Worm (Caenorhabditis elegans): Measurements from ENCODE around the gene mes-4.

mes-4 gene

ce11 chrV:13423608-13424007, 13.7 kb downstream of the mes-4 start, which contains the start of gene srv-10:
Gene srv-10, plus strand, starts transcription at chrV:13423908.
- TF ChIP-seq nhr-237 (tag; optimal IDR thresholded peaks at IDR 0.05) (no peak), fos-1 (tag; optimal IDR thresholded peaks at IDR 0.05) (no peak), eor-1 (tag; optimal IDR thresholded peaks at IDR 0.05) (no peak), hmg-11 (tag; optimal IDR thresholded peaks at IDR 0.05) (no peak), zag-1 (tag; optimal IDR thresholded peaks at IDR 0.05) (no peak), egl-27 (tag; optimal IDR thresholded peaks at IDR 0.05) (no peak), ceh-16 (tag; optimal IDR thresholded peaks at IDR 0.05) (no peak), nhr-23 (tag; optimal IDR thresholded peaks at IDR 0.05) (no peak), fkh-10 (GFP tag; optimal IDR thresholded peaks at IDR 0.05) (no peak)

ce11 chrV:13423045-13423444, 14.3 kb downstream of the mes-4 start, which contains the start of gene srv-9:
Gene srv-9, minus strand, starts transcription at chrV:13423145.
- TF ChIP-seq snpc-4 (tag; optimal IDR thresholded peaks at IDR 0.05) (no peak), jun-1 (tag; optimal IDR thresholded peaks at IDR 0.05) (no peak), nhr-11 (tag; optimal IDR thresholded peaks at IDR 0.05) (no peak), ceh-28 (tag; optimal IDR thresholded peaks at IDR 0.05) (no peak), nhr-237 (tag; optimal IDR thresholded peaks at IDR 0.05) (no peak), lin-39 (tag; optimal IDR thresholded peaks at IDR 0.05) (no peak), pha-4 (tag; optimal IDR thresholded peaks at IDR 0.05) (no peak), hmg-11 (tag; optimal IDR thresholded peaks at IDR 0.05) (no peak), nhr-25 (tag; optimal IDR thresholded peaks at IDR 0.05) (no peak), fos-1 (tag; optimal IDR thresholded peaks at IDR 0.05) (no peak), mdl-1 (tag; optimal IDR thresholded peaks at IDR 0.05) (no peak), nhr-43 (tag; optimal IDR thresholded peaks at IDR 0.05; ENCODE audit: poor library complexity, severe bottlenecking) (no peak), ceh-82 (tag; optimal IDR thresholded peaks at IDR 0.05) (no peak)

- TF ChIP-seq nhr-25 (tag; optimal IDR thresholded peaks at IDR 0.05) (no peak), nhr-11 (tag; optimal IDR thresholded peaks at IDR 0.05) (no peak), snpc-4 (tag; optimal IDR thresholded peaks at IDR 0.05) (no peak), nhr-67 (tag; optimal IDR thresholded peaks at IDR 0.05) (no peak), nfya-1 (tag; optimal IDR thresholded peaks at IDR 0.05; ENCODE audit: insufficient read depth) (no peak), nhr-43 (tag; optimal IDR thresholded peaks at IDR 0.05; ENCODE audit: poor library complexity, severe bottlenecking) (no peak), pqm-1 (tag; optimal IDR thresholded peaks at IDR 0.05) (peak; percentile 96), ZK546.5 (tag; optimal IDR thresholded peaks at IDR 0.05) (no peak), tbx-2 (tag; optimal IDR thresholded peaks at IDR 0.05) (no peak), nhr-23 (tag; optimal IDR thresholded peaks at IDR 0.05) (no peak), ztf-4 (tag; optimal IDR thresholded peaks at IDR 0.05) (no peak), jun-1 (tag; optimal IDR thresholded peaks at IDR 0.05) (peak; percentile 18), elt-2 (tag; optimal IDR thresholded peaks at IDR 0.05) (peak; percentile 91), egl-27 (tag; optimal IDR thresholded peaks at IDR 0.05) (no peak), nhr-77 (tag; optimal IDR thresholded peaks at IDR 0.05) (no peak), unc-39 (tag; optimal IDR thresholded peaks at IDR 0.05) (no peak), sea-2 (GFP tag; optimal IDR thresholded peaks at IDR 0.05) (no peak)
These were observed 15.6 kb downstream of the mes-4 start for ce11 chrV:13421697-13422096.

- no peak for TF ChIP-seq elt-2 (tag; optimal IDR thresholded peaks at IDR 0.05)
- no peak for TF ChIP-seq mml-1 (tag; optimal IDR thresholded peaks at IDR 0.05)
- no peak for TF ChIP-seq nhr-237 (tag; optimal IDR thresholded peaks at IDR 0.05)
- TF ChIP-seq nfya-1 (tag; optimal IDR thresholded peaks at IDR 0.05; ENCODE audit: insufficient read depth): no peak
- no peak for TF ChIP-seq nhr-23 (tag; optimal IDR thresholded peaks at IDR 0.05)
- no peak for TF ChIP-seq fkh-2 (tag; optimal IDR thresholded peaks at IDR 0.05)
- no peak for TF ChIP-seq ceh-28 (tag; optimal IDR thresholded peaks at IDR 0.05)
- no peak for TF ChIP-seq ZK546.5 (tag; optimal IDR thresholded peaks at IDR 0.05)
These were observed 16.7 kb downstream of the mes-4 start, which contains the start of gene srv-8 for ce11 chrV:13420640-13421039. Gene srv-8, minus strand, starts transcription at chrV:13420740.

ce11 chrV:13417513-13417912, 19.8 kb downstream of the mes-4 start, which contains the start of gene F53F1.6:
Gene F53F1.6, minus strand, starts transcription at chrV:13417613.
- TF ChIP-seq ceh-28 (tag; optimal IDR thresholded peaks at IDR 0.05) (no peak), nhr-28 (tag; optimal IDR thresholded peaks at IDR 0.05) (no peak), ztf-11 (tag; optimal IDR thresholded peaks at IDR 0.05) (no peak), elt-2 (tag; optimal IDR thresholded peaks at IDR 0.05) (no peak), zag-1 (tag; optimal IDR thresholded peaks at IDR 0.05) (no peak), nhr-12 (tag; optimal IDR thresholded peaks at IDR 0.05) (no peak), mml-1 (tag; optimal IDR thresholded peaks at IDR 0.05) (no peak), nfya-1 (tag; optimal IDR thresholded peaks at IDR 0.05; ENCODE audit: insufficient read depth) (no peak), unc-62 (GFP tag; optimal IDR thresholded peaks at IDR 0.05) (no peak), tbx-2 (tag; optimal IDR thresholded peaks at IDR 0.05) (no peak), snpc-4 (tag; optimal IDR thresholded peaks at IDR 0.05) (no peak), lin-39 (tag; optimal IDR thresholded peaks at IDR 0.05) (no peak), mdl-1 (tag; optimal IDR thresholded peaks at IDR 0.05) (no peak), nhr-67 (tag; optimal IDR thresholded peaks at IDR 0.05) (no peak)

Measured in whole organism, L3 larva.